Worm (Caenorhabditis elegans): ENCODE results near the gene din-1.

ce11 chrII:11650975-11651588, 17.7 kb upstream of the din-1 start, which contains the start of gene coa-7:
- TF ChIP-seq attf-6 (GFP tag; IDR thresholded peaks at IDR 0.05), result no peak
- TF ChIP-seq ceh-58 (GFP tag; IDR thresholded peaks at IDR 0.05), result 0 out of 2 replicates have a peak, but pooled peaks have one; percentile 47
- peak; percentile 77 for TF ChIP-seq F52B5.7 (tag; optimal IDR thresholded peaks at IDR 0.05)
- peak; percentile 70 for TF ChIP-seq chd-7 (tag; optimal IDR thresholded peaks at IDR 0.05)
- TF ChIP-seq unc-62 (GFP tag; optimal IDR thresholded peaks at IDR 0.05), result no peak
- no peak for TF ChIP-seq attf-3 (GFP tag; conservative IDR thresholded peaks at IDR 0.05)
- TF ChIP-seq let-526 (GFP tag; IDR thresholded peaks at IDR 0.05), result no peak
